Worm (Caenorhabditis elegans): Measurements from ENCODE around the gene C18E9.2.

The C18E9.2 gene

ce11 chrII:8990267-8990666 is 25.5 kb downstream of the C18E9.2 start:
- TF ChIP-seq mxl-1 (tag; optimal IDR thresholded peaks at IDR 0.05), result no peak
- peak; percentile 63; the same call in 1 of the 2 replicates for TF ChIP-seq cebp-1 (GFP tag; IDR thresholded peaks at IDR 0.05)
- TF ChIP-seq cebp-1 (tag; optimal IDR thresholded peaks at IDR 0.05), result peak; percentile 80
- TF ChIP-seq attf-5 (GFP tag; optimal IDR thresholded peaks at IDR 0.05), result peak; percentile 24
- TF ChIP-seq nhr-80 (tag; optimal IDR thresholded peaks at IDR 0.05), result peak; percentile 35
- no peak for TF ChIP-seq hsf-1 (GFP tag; IDR thresholded peaks at IDR 0.05)
- peak; percentile 80 for TF ChIP-seq unc-62 (GFP tag; optimal IDR thresholded peaks at IDR 0.05)

ce11 chrII:8991602-8992001 is 26.8 kb downstream of the C18E9.2 start:
- no peak for TF ChIP-seq B0336.3 (GFP tag; IDR thresholded peaks at IDR 0.05)
- TF ChIP-seq tbp1 (GFP tag; optimal IDR thresholded peaks at IDR 0.05), result no peak
- TF ChIP-seq snpc-3.4 (tag; optimal IDR thresholded peaks at IDR 0.05), result no peak
- TF ChIP-seq K12H6.12 (tag; optimal IDR thresholded peaks at IDR 0.05), result no peak
- TF ChIP-seq bed-1 (GFP tag; IDR thresholded peaks at IDR 0.05), result no peak
- peak; percentile 31; the same call in 1 of the 2 replicates for TF ChIP-seq dox-1 (GFP tag; IDR thresholded peaks at IDR 0.05)
- no peak for TF ChIP-seq madf-6 (GFP tag; IDR thresholded peaks at IDR 0.05)
- no peak for TF ChIP-seq cebp-1 (GFP tag; IDR thresholded peaks at IDR 0.05)
- peak; percentile 8 for TF ChIP-seq cebp-1 (tag; optimal IDR thresholded peaks at IDR 0.05)
- TF ChIP-seq somi-1 (GFP tag; optimal IDR thresholded peaks at IDR 0.05), result no peak
- no peak for TF ChIP-seq lsl-1 (GFP tag; optimal IDR thresholded peaks at IDR 0.05)
- TF ChIP-seq K11D2.4 (GFP tag; IDR thresholded peaks at IDR 0.05), result no peak
- no peak for TF ChIP-seq unc-62 (GFP tag; optimal IDR thresholded peaks at IDR 0.05)
- TF ChIP-seq nhr-80 (tag; optimal IDR thresholded peaks at IDR 0.05), result peak; percentile 78

ce11 chrII:8992780-8993179 is 28.0 kb downstream of the C18E9.2 start, which contains the start of gene ooc-5:
TSS of gene ooc-5 (plus strand) at chrII:8993160.
- TF ChIP-seq Y56A3A.18 (GFP tag; IDR thresholded peaks at IDR 0.05) (no peak), madf-3 (GFP tag; IDR thresholded peaks at IDR 0.05) (no peak), lsl-1 (GFP tag; optimal IDR thresholded peaks at IDR 0.05) (peak; percentile 8)

- TF ChIP-seq Y53G8AR.9 (GFP tag; conservative IDR thresholded peaks at IDR 0.05) (peak; percentile 48; the same call in 1 of the 2 replicates), cebp-2 (GFP tag; IDR thresholded peaks at IDR 0.05) (no peak)
These were observed 29.5 kb downstream of the C18E9.2 start, which contains the start of gene F44G4.1 for ce11 chrII:8994336-8994735. TSS of gene F44G4.1 (plus strand) at chrII:8994636.

ce11 chrII:8996064-8996463 is 31.3 kb downstream of the C18E9.2 start, which contains the start of gene ndub-2:
TSS of gene ndub-2 (plus strand) at chrII:8996364.
- no peak for TF ChIP-seq snpc-1.1 (tag; optimal IDR thresholded peaks at IDR 0.05; ENCODE audit: insufficient read depth)
- TF ChIP-seq xnd-1 (tag; optimal IDR thresholded peaks at IDR 0.05), result no peak
- no peak for TF ChIP-seq Y53G8AR.9 (GFP tag; conservative IDR thresholded peaks at IDR 0.05)
- no peak for TF ChIP-seq lag-1 (GFP tag; IDR thresholded peaks at IDR 0.05)
- TF ChIP-seq bed-1 (GFP tag; IDR thresholded peaks at IDR 0.05), result no peak
- TF ChIP-seq ztf-26 (tag; optimal IDR thresholded peaks at IDR 0.05), result no peak
- no peak for TF ChIP-seq snpc-1.3 (tag; optimal IDR thresholded peaks at IDR 0.05; ENCODE audit: insufficient read depth)
- no peak for TF ChIP-seq die-1 (tag; optimal IDR thresholded peaks at IDR 0.05)
- TF ChIP-seq hlh-12 (tag; optimal IDR thresholded peaks at IDR 0.05), result no peak
- TF ChIP-seq F22D6.2 (tag; optimal IDR thresholded peaks at IDR 0.05), result no peak
- TF ChIP-seq B0336.3 (GFP tag; IDR thresholded peaks at IDR 0.05), result no peak
- TF ChIP-seq bed-2 (GFP tag; IDR thresholded peaks at IDR 0.05), result no peak
- no peak for TF ChIP-seq ama-1 (optimal IDR thresholded peaks at IDR 0.05)
- no peak for TF ChIP-seq ama-1 (GFP tag; optimal IDR thresholded peaks at IDR 0.05)
- no peak for TF ChIP-seq C17E4.6 (GFP tag; IDR thresholded peaks at IDR 0.05)
- TF ChIP-seq ceh-58 (GFP tag; IDR thresholded peaks at IDR 0.05), result no peak
